Fruit fly (Drosophila melanogaster) S2 (cell line): ENCODE data around the gene CG10357.

ENCODE experiments used
- CG8478 ChIP-seq: fragments of >200 bp; optimal IDR thresholded peaks from 2 replicates; lab custom pipeline; 2018
- CTCF ChIP-seq, 2 experiments: fragments of >200 bp; optimal IDR thresholded peaks; 2 replicates each; lab custom pipeline; 2018

The CG10357 gene

DNA sequence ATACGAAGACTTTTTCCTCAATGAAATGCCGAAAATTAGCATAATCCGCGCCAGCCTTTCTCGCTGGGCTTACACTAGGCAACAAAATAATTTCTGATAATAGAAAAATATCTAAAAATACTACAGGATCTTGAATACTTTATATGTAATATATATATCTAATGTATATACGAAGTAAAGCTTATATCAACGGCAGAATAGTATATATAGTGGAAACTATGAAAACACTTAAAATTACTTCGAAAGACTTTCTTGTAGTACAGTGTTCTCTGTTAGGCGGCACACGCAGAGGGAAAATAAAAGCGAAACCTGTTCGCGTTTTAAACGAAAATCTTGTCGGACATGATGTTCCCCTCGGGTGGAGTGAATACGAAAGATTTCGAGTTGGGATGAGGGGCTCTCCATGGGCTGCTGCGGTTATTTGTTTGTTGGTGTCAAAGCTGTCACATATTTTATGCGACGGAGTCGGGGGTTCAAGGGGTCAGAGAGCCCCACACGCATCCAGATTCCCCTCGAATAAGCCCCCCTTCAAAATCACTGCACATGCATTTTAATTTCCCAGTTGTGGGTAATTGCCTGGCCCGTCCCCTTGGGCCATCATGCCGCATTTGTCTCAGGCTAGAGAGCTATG is 19.0 kb downstream of the CG10357 start:
- TF ChIP-seq CTCF (optimal IDR thresholded peaks at IDR 0.05; lab: Kevin White, UChicago), result no peak
- no peak for TF ChIP-seq CG8478 (lab: Kevin White, UChicago)

DNA sequence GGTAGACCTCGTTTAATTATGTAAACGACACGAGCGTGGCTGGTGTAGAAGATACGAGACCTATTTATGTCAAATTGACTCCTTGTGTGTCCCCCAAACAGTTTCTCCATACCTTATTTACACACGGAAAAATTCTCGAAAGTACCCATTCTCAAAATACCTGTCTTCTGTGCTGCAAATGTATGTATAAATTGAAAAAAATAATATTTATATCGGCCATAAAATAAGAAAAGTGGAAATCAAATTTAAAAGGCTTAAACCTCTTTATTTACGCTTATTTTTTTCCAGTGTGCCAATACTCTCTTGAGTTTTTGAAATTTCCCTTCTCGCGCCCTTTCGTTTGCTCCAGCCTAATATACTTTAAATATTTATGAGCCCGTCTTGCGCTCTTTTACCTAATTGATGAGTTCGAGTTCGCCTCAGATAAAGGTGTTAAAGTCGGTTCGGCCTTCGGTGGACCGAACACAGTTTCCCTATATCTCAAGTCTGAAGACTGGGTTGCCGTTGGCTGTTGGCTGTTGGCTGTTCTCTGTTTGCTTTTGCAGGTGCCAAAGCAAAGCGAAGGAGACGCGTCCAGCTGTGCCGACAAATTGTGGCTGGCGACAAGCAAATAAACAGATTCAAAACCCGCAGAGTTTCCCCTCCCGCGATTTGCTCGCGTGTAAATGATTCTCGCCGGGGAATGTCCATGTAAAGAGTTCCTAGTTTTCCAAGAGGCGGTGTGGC is 23.6 kb downstream of the CG10357 start:
- TF ChIP-seq CG8478 (lab: Kevin White, UChicago), result no peak
- no peak for TF ChIP-seq CTCF (optimal IDR thresholded peaks at IDR 0.05; lab: Kevin White, UChicago)

DNA sequence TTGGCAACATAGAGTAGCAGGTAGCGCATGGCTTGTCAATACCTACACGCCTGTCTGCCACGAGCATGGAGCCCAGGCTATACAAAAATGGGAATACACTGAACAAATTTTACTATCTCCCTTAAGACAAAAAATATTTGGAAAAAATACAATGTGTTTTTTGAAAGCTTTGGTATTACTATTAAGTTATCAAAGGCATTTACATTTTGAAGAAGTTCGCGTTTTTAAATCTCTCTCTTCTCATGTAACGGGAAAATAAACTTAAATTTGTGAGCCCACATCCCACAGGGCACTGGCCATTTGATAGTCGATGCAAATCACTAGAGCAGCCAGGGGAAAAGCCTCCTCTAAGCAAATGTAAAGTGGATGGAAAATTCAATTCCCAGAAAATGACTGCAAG is 24.1 kb downstream of the CG10357 start:
- TF ChIP-seq CG8478 (lab: Kevin White, UChicago), result no peak
- no peak for TF ChIP-seq CTCF (optimal IDR thresholded peaks at IDR 0.05; lab: Kevin White, UChicago)

DNA sequence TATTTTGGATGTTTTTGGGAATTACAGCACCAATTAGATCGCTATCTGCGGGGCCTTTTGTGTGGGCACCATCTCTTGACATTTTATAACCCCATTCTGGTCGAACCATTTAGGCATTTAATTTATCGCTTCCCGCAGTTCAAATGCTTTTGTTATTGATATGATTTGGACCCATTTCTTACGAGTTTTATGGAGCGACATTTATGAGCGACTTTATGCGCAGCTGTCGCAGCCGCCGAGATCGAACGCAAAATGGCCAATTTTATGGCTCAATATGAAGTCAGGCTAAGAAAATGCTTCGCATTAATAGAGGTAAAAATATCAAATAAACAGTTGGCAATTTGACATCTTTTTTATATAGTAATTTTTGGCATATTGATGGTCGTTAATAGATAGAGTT is 25.7 kb downstream of the CG10357 start:
- TF ChIP-seq CTCF (optimal IDR thresholded peaks at IDR 0.05; lab: Kevin White, UChicago) (no peak), CG8478 (lab: Kevin White, UChicago) (no peak)

DNA sequence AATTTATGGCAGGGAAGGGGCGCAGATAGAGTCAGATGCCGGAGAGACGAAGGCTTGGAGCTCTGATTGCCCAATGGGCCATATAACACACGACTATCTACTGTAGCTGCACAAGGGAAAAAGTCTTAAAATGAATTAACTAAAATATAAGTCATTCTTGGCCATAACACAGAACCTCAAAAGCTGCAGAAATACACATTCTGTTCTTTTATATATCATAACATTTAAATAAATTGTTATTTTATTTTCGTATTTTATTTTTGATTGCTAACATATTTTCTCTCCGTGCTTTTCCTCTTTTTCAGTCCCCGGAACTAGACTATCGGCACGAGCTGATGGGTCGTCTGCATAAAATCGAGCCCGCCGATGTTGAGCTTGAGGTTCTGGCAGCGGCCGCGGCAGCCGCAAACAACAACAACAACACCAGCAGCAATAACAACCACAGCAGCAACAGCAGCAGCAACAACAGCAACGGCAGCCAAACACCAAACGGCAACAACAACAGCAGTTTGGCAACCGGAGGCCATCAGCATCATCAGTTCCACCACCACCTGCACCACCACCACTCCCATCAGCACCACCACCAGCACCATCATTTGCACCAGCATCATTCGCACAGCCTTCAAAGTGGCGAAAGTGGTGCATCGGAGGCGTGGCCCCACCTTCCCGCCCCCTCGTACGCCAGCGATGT is 29.3 kb downstream of the CG10357 start:
- TF ChIP-seq CG8478 (lab: Kevin White, UChicago) (no peak), CTCF (optimal IDR thresholded peaks at IDR 0.05; lab: Kevin White, UChicago) (no peak)

DNA sequence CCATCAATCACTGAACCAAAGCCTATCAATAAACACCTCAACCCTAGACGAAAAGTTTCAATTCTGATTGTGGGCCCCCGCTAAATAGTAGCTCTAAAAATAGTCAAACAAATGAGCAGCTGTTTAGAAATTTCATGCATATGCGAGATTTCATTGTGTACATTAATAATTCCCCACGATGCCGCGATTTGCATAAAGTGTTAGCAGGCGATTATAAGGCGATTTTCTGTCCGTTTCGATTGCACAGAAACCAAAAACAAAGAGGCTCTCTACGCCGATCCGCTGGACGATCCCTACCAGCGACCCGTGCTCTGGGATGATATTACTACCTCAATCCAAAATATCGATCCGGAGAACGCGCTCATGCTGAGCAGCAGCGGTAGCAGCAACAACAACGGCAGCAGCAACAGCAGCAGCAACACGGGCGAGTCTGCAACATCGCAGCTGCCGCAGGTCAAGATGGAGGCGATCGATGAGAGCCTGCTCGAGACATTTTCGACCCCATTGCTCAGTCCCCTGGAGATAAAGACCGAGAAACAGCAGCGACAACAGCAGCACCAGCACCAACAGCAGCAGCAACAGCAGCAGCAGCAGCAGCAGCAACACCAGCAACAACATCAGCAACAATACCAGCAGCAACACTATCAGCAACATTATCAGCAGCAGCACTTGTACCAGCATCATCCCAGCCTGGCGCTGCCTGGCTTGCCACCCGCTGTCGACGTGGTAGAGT is 30.6 kb downstream of the CG10357 start:
- no peak for TF ChIP-seq CG8478 (lab: Kevin White, UChicago)
- no peak for TF ChIP-seq CTCF (optimal IDR thresholded peaks at IDR 0.05; lab: Kevin White, UChicago)

DNA sequence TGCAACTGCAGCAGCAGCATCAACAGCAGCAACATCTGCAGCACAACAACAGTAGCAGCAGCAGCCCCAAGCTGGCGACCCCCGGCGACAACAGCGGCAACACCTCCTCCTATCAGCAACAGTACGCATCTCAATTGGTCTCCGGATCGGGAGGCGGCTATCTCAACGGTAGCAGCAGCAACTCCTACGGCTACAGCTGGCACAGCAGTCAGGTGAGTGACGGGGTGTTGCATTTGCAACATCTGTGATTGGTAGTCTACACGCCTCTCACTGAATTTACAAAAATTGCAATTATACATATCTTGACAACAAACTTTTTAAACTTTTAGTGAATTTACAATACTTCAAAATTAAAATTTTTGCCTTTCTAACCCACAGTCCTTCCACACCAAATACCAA is 31.2 kb downstream of the CG10357 start:
- no peak for TF ChIP-seq CG8478 (lab: Kevin White, UChicago)
- no peak for TF ChIP-seq CTCF (optimal IDR thresholded peaks at IDR 0.05; lab: Kevin White, UChicago)

DNA sequence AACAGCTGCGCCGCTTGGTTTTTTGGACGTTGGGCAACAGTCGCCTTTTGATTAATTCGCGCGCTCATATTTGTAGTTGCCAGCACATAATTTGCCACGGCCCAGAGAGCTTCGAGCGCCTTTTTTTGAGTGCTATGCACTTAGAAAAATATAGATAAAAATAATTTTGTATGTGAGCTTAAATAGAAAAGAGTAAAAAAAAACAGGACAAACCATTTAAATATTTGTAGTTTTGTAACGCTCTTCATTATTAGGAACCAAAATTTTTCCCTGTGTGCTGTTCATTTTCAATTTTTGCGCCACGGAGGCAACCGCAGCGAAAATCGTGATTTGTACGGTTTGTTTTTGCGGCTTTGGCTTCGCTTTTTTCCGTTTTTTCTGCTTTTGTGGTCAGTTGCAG is 34.3 kb downstream of the CG10357 start:
- TF ChIP-seq CG8478 (lab: Kevin White, UChicago), result no peak

DNA sequence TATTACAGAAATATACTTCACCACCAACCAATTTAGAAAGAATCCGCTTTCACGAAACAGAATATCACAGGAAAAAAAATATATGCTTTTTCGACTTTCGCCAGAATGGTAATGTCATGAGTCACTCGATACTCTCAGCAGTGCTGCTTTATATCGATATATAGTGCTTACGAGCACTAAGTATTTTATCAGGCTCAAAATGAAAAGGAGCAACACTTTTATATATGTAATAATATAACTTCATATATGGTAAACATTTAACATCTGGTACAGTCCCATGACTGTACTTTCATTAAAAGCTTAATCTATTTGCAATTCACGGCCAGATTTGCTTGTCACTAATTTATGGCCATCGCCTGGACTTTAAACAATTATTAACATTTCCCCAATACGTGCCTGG is 39.5 kb downstream of the CG10357 start, which contains the start of gene CG10862:
Gene CG10862, minus strand, starts transcription at position 101 of the 400 bp plus-strand sequence.
- no peak for TF ChIP-seq CTCF (optimal IDR thresholded peaks at IDR 0.05; lab: Kevin White, UChicago)
- TF ChIP-seq CG8478 (lab: Kevin White, UChicago), result no peak

DNA sequence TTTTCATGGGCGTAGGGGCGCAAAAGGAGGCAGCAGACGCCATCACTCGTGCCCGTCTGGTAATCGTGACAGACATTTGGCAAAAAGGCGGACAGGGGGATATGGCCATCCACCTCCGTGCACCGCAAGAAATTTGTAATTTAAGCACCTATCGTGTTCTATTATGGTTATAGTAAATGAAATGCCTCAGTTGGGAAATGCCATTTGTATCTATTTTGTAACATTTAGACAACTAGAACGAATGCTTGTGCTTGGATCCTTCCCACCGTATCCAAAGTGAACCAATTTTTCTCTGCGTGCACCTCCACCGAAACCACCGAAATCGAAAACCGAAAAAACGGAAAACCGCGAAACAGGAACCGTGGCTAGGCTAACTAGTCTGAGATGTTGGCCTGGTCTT is 41.7 kb downstream of the CG10357 start:
- no peak for TF ChIP-seq CTCF (optimal IDR thresholded peaks at IDR 0.05; lab: Kevin White, UChicago)
- no peak for TF ChIP-seq CG8478 (lab: Kevin White, UChicago)

DNA sequence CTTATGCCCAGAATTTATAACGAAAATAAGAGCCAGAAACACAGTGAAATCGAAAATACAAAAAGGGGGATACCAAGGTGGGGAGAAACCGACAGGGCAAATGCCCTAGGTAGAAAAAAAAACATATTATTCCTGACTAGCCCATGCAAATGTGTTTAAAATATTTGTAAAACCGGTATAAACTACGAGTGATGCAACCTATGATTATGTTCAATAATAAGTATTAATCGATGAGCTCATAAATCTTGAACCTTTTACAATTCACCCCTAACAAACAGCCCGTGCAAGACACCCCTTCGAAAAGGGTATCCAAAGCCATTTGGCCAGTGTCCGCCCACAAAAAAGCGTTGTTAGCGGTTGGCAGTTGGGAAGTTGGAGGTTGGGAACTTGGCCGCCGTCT is 42.7 kb downstream of the CG10357 start:
- no peak for TF ChIP-seq CTCF (optimal IDR thresholded peaks at IDR 0.05; lab: Kevin White, UChicago)
- no peak for TF ChIP-seq CG8478 (lab: Kevin White, UChicago)

DNA sequence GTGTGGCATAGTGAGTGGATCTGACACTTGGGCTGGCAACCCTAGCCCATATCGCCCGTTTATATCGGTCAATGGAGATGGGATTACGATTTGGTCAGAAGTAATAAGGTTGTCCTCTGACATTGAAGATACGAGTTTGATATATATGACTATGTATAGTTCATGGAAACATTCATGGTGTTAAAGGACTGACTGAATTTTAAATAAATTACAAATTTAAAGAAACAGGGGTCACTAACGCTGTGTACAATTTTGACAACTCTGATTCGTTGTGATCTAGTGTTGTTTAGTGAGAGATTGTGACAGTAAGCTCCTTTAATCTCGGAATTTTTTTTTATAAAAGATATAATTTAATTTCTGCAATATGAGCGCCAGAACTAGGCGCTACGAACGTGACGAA is 43.6 kb downstream of the CG10357 start, which contains the start of gene CG43098:
Gene CG43098, plus strand, starts transcription at position 301 of the 400 bp plus-strand sequence.
- TF ChIP-seq CG8478 (lab: Kevin White, UChicago) (no peak), CTCF (optimal IDR thresholded peaks at IDR 0.05; lab: Kevin White, UChicago) (no peak)

DNA sequence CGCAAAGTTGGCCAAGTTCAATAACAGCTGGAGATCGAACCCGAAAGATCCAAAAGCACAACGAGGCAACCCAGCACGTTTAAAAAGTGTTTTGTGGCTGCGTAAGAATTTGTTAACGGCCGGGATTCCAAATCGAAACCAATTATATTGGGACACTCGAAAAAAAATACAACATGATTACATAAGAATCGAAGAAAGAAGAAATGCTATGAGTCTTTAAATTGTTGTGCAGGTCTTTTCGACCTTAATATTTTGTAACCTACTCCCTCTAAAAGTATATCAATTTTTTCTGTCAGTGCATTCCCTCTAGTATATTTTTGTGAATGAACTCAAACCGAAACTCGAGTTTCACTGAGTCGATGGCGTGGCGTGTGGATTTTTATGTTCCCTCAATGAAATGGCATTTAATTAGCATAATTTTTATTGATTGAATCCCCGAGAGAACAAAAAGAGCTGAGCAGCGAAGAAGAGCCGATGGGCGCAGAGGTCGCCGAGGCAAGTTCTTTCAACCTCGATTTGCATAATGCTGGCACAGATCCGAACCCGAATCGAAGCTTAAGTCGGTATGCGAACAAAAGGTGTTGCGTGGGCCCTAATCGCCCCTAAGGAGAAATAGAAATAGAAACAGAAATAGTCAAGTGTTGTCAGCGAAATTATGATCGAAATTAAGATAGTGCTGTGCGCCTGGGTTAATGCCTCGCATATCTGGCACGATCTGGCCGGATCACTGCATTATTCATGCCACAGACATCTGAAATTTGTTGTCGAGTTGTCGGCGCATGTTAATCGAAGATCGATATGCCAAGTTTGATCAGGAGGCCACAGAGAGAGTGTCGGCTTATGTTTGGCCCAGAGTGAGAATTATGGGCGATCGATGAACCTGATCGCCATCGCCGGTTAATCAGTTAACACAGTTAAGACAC is 50.4 kb downstream of the CG10357 start:
- no peak for TF ChIP-seq CTCF (optimal IDR thresholded peaks at IDR 0.05; lab: Kevin White, UChicago)
- TF ChIP-seq CG8478 (lab: Kevin White, UChicago), result no peak
